Worm (Caenorhabditis elegans) whole organism, L2 larva: Measurements from ENCODE around the gene fbl-1.

Experiments
- C34F6.9 ChIP-seq: fragments of 150-350 bp; optimal IDR thresholded peaks from 2 replicates; lab custom pipeline; 2014; ENCODE audit warnings: missing biosample characterization, missing genetic modification characterization
- R02D3.7 ChIP-seq: fragments of 150-350 bp; optimal IDR thresholded peaks from 2 replicates; lab custom pipeline; 2014; ENCODE audit warnings: missing biosample characterization, missing genetic modification characterization
- ama-1 ChIP-seq: fragments of 150-350 bp; optimal IDR thresholded peaks from 2 replicates; lab custom pipeline; 2018; ENCODE audit warnings: inconsistent platforms
- ceh-16 ChIP-seq: fragments of 150-350 bp; optimal IDR thresholded peaks from 2 replicates; lab custom pipeline; 2014; ENCODE audit warnings: missing biosample characterization, missing genetic modification characterization
- lsy-2 ChIP-seq, 2 experiments: fragments of 150-350 bp in 1 of 2; sonication (generic microtip) in 1 of 2; optimal IDR thresholded peaks; 2 replicates each; lab custom pipeline; 2014 to 2017; ENCODE audit warnings: missing biosample characterization in 2 of 2, missing genetic modification characterization in 2 of 2
- mdl-1 ChIP-seq, 2 experiments: fragments of 150-350 bp in 1 of 2; sonication (generic microtip) in 1 of 2; optimal IDR thresholded peaks; 2 replicates each; lab custom pipeline; 2017; ENCODE audit warnings: missing biosample characterization in 2 of 2, missing genetic modification characterization in 2 of 2
- nhr-25 ChIP-seq: fragments of 150-350 bp; sonication (generic microtip); optimal IDR thresholded peaks from 3 replicates; lab custom pipeline; 2014; ENCODE audit warnings: missing biosample characterization, missing genetic modification characterization
- skn-1 ChIP-seq: sonication (generic microtip); optimal IDR thresholded peaks from 2 replicates; lab custom pipeline; 2017; ENCODE audit warnings: missing biosample characterization, missing genetic modification characterization
- sma-3 ChIP-seq: sonication (generic microtip); optimal IDR thresholded peaks from 2 replicates; lab custom pipeline; 2016; ENCODE audit warnings: missing genetic modification reagents, missing genetic modification characterization, missing compliant biosample characterization

ce11 chrIV:9525682-9526416 is 14.8 kb upstream of the fbl-1 start, which contains the start of gene elo-1:
- peak in 1 of 2 experiments; percentile 16 for TF ChIP-seq lsy-2 (tag; optimal IDR thresholded peaks at IDR 0.05; lab: Kevin White, UChicago)
- no peak for TF ChIP-seq R02D3.7
- TF ChIP-seq ceh-16 (tag; lab: Kevin White, UChicago), result no peak
- no peak for TF ChIP-seq C34F6.9
- peak; percentile 61 for TF ChIP-seq sma-3 (GFP tag; lab: Kevin White, UChicago)
- no peak for TF ChIP-seq mdl-1 (tag; optimal IDR thresholded peaks at IDR 0.05; lab: Kevin White, UChicago)
- TF ChIP-seq skn-1 (tag; lab: Kevin White, UChicago), result no peak
- TF ChIP-seq ama-1 (lab: Kevin White, UChicago), result no peak
- TF ChIP-seq nhr-25, result peak; percentile 34
